Fruit fly (Drosophila melanogaster): ENCODE data around the gene CG31751.

Gene CG31751

DNA sequence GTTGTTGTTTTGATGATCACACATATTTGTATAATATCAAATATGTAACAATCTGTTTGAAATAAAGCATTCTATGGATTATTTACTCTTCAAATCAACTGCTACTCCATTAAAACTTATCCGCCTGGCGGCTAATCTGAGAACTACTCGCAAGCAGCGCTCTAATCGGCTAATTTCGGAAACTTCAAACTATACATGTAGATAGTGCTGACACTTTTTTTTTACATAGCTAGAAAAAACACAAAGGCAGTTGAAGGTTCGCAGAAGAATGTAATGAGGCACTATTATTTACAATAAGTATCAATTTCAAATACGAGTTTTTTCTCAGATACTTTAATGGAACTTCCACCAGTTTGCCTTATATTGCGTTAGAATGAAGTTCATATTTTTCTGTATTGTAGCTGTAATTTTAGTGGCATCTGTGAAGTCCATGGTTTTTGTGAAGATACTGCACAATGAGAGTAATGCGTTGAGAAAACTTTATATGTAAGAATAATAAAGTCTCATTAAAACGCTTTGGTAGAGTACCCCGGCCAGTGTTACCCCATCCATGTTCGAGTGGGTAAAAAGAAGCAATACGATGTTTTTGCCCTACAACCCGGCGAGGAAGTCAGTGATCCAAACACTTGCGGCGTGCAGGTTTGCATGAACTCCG lies 10.9 kb upstream of the CG31751 start (continued):
- TF ChIP-seq sob (GFP tag; IDR thresholded peaks at IDR 0.05) (peak; percentile 28; the same call in 1 of the 2 replicates), CG14050 (GFP tag; IDR thresholded peaks at IDR 0.05) (peak; percentile 33; the same call in 1 of the 3 replicates), Stat92E (GFP tag; optimal IDR thresholded peaks at IDR 0.05) (no peak), Bteb2 (GFP tag; optimal IDR thresholded peaks at IDR 0.05) (no peak), stc (GFP tag; IDR thresholded peaks at IDR 0.05) (no peak), sug (tag; optimal IDR thresholded peaks at IDR 0.05) (no peak), Awh (GFP tag; IDR thresholded peaks at IDR 0.05) (peak; percentile 34; the same call in 1 of the 2 replicates), bcd (GFP tag; optimal IDR thresholded peaks at IDR 0.05) (peak; percentile 61), Oli (tag; optimal IDR thresholded peaks at IDR 0.05) (no peak), CG10267 (tag; optimal IDR thresholded peaks at IDR 0.05) (no peak), slbo (GFP tag; IDR thresholded peaks at IDR 0.05) (peak; percentile 84), Side (GFP tag; optimal IDR thresholded peaks at IDR 0.05) (peak; percentile 36), Sin3A (optimal IDR thresholded peaks at IDR 0.05) (no peak), CG12391 (tag; optimal IDR thresholded peaks at IDR 0.05) (peak; percentile 17), CG5245 (GFP tag; optimal IDR thresholded peaks at IDR 0.05) (peak; percentile 56), CG6254 (GFP tag; optimal IDR thresholded peaks at IDR 0.05) (no peak), CG17802 (tag; optimal IDR thresholded peaks at IDR 0.05) (peak; percentile 37), CG4282 (GFP tag; optimal IDR thresholded peaks at IDR 0.05) (no peak), otp (GFP tag; IDR thresholded peaks at IDR 0.05) (peak; percentile 62; the same call in 2 of the 3 replicates), oc (tag; optimal IDR thresholded peaks at IDR 0.05) (no peak), Ssrp (tag; optimal IDR thresholded peaks at IDR 0.05) (peak; percentile 14), CG16813 (GFP tag; IDR thresholded peaks at IDR 0.05; ENCODE audit: partially characterized antibody) (peak; percentile 57; the same call in 2 of the 3 replicates), HmgD (GFP tag; optimal IDR thresholded peaks at IDR 0.05) (peak; percentile 80), HHEX (GFP tag; optimal IDR thresholded peaks at IDR 0.05) (peak; percentile 15), Bgb (GFP tag; IDR thresholded peaks at IDR 0.05; ENCODE audit: partially characterized antibody) (peak; percentile 65), gt (GFP tag; IDR thresholded peaks at IDR 0.05) (no peak), gcm (GFP tag; optimal IDR thresholded peaks at IDR 0.05) (no peak), CG3847 (GFP tag; IDR thresholded peaks at IDR 0.05) (peak; percentile 34), CG3995 (GFP tag; optimal IDR thresholded peaks at IDR 0.05) (no peak), CG11456 (GFP tag; IDR thresholded peaks at IDR 0.05) (peak; percentile 90), shn (GFP tag; optimal IDR thresholded peaks at IDR 0.05) (peak; percentile 38), scrt (GFP tag; optimal IDR thresholded peaks at IDR 0.05) (no peak), Dip3 (GFP tag; optimal IDR thresholded peaks at IDR 0.05) (peak; percentile 26), CHES-1-like (GFP tag; optimal IDR thresholded peaks at IDR 0.05) (no peak), ato (GFP tag; IDR thresholded peaks at IDR 0.05; ENCODE audit: partially characterized antibody) (no peak), pnt (GFP tag; optimal IDR thresholded peaks at IDR 0.05) (peak; percentile 69), CG10654 (GFP tag; optimal IDR thresholded peaks at IDR 0.05) (peak; percentile 24), fu2 (GFP tag; optimal IDR thresholded peaks at IDR 0.05) (no peak), trem (tag; optimal IDR thresholded peaks at IDR 0.05) (no peak), chinmo (GFP tag; IDR thresholded peaks at IDR 0.05; ENCODE audit: partially characterized antibody) (0 out of 4 replicates have a peak, but pooled peaks have one; percentile 48), Doc3 (GFP tag; IDR thresholded peaks at IDR 0.05; ENCODE audit: partially characterized antibody) (no peak), CG1647 (GFP tag; optimal IDR thresholded peaks at IDR 0.05) (no peak), Gug (GFP tag; IDR thresholded peaks at IDR 0.05) (peak; percentile 25; the same call in 1 of the 4 replicates), CG2129 (GFP tag; IDR thresholded peaks at IDR 0.05; ENCODE audit: partially characterized antibody) (no peak), D19B (GFP tag; optimal IDR thresholded peaks at IDR 0.05) (no peak), CG4617 (GFP tag; optimal IDR thresholded peaks at IDR 0.05; ENCODE audit: borderline replicate concordance) (peak; percentile 9), pzg (GFP tag; optimal IDR thresholded peaks at IDR 0.05) (peak; percentile 5), CG8290 (GFP tag; optimal IDR thresholded peaks at IDR 0.05) (peak; percentile 56), CG8290 (tag; optimal IDR thresholded peaks at IDR 0.05) (no peak)

Data from whole organism, embryonic.